Worm (Caenorhabditis elegans): ENCODE data around the gene Y110A2AL.6.
A peak's percentile ranks its signal among the peaks of the same experiment; 100 is the strongest.

Y110A2AL.6 gene

ce11 chrII:2830144-2830543, 11.3 kb downstream of the Y110A2AL.6 start:
- TF ChIP-seq efl-1 (optimal IDR thresholded peaks at IDR 0.05), result no peak
- TF ChIP-seq efl-1 (GFP tag; optimal IDR thresholded peaks at IDR 0.05 in 1 of 2), result peak in 1 of 2 experiments; percentile 75
- peak; percentile 42 for TF ChIP-seq nhr-85 (tag)
- no peak for TF ChIP-seq mab-9 (GFP tag; IDR thresholded peaks at IDR 0.05)

DNA sequence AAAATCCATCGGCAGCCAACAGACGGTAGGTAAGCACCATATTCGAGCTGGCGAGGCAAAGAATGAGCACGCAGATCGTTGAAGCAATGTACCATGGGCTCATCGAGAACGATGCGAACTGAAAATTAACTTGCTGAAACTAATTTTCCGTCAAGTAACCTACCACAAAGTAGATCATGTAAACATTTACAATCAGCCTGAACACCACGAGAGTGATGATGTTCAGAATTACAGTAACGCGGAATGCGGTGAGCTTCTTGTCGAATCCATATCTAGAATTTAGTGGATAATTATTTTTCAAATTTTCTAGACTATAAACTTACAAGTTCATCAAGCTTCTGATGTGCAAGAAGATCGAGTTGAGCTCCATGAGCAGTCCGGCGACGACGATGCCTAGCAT, 11.9 kb downstream of the Y110A2AL.6 start:
- no peak for TF ChIP-seq hlh-17 (GFP tag; optimal IDR thresholded peaks at IDR 0.05; ENCODE audit: borderline replicate concordance)
- TF ChIP-seq fos-1 (tag; optimal IDR thresholded peaks at IDR 0.05), result no peak
- no peak for TF ChIP-seq pag-3 (tag; optimal IDR thresholded peaks at IDR 0.05; ENCODE audit: borderline replicate concordance, insufficient read depth)
- TF ChIP-seq nhr-76 (tag; optimal IDR thresholded peaks at IDR 0.05), result no peak
- no peak for TF ChIP-seq tlp-1 (tag; optimal IDR thresholded peaks at IDR 0.05)
- TF ChIP-seq ama-1 (optimal IDR thresholded peaks at IDR 0.05), result no peak
- TF ChIP-seq mep-1 (tag; optimal IDR thresholded peaks at IDR 0.05), result no peak
- no peak for TF ChIP-seq xbp-1 (tag; optimal IDR thresholded peaks at IDR 0.05)
- TF ChIP-seq unc-98 (GFP tag; IDR thresholded peaks at IDR 0.05), result no peak
- TF ChIP-seq nhr-237 (tag; optimal IDR thresholded peaks at IDR 0.05), result no peak
- no peak for TF ChIP-seq snpc-4 (tag; optimal IDR thresholded peaks at IDR 0.05)
- TF ChIP-seq irx-1 (tag; optimal IDR thresholded peaks at IDR 0.05), result no peak
- TF ChIP-seq unc-30 (tag; optimal IDR thresholded peaks at IDR 0.05), result no peak

DNA sequence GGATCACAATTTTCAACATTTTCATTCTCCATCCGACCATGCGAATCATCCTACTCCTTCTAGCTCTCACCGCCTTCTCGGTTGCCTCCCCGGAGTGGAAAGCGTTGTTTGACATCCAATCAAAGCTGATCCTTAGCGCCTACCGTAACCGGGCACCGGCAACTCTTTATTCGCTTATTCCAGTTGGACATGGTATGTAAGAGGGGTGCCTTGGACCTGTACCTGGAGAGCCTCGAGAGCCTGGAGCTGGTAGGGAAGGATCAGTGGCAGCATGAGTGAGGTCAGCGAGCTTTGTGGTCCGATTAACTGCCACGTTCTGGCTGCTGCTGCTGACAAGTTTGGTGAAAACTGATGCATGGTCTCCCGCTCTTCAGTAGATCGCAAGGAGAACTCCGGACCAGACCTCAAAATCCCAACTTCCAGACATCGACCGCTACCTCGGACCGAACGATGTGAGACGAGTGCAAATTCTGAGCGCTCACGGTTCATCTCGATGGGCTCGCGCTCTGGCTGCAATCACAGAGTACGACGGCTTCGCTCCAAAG, 13.5 kb downstream of the Y110A2AL.6 start, which contains the start of gene K12H6.8:
Gene K12H6.8, plus strand, starts transcription at position 38 of the 545 bp plus-strand sequence.
- TF ChIP-seq egl-27 (tag; optimal IDR thresholded peaks at IDR 0.05), result no peak
- TF ChIP-seq nhr-90 (tag; optimal IDR thresholded peaks at IDR 0.05; ENCODE audit: poor library complexity), result no peak
- TF ChIP-seq ztf-11 (tag; optimal IDR thresholded peaks at IDR 0.05), result no peak
- TF ChIP-seq hpl-2 (GFP tag; optimal IDR thresholded peaks at IDR 0.05), result no peak
- no peak for TF ChIP-seq ceh-63 (GFP tag; optimal IDR thresholded peaks at IDR 0.05)
- TF ChIP-seq irx-1 (tag; optimal IDR thresholded peaks at IDR 0.05), result no peak
- TF ChIP-seq vab-15 (tag; optimal IDR thresholded peaks at IDR 0.05), result no peak
- no peak for TF ChIP-seq lin-15B (tag; optimal IDR thresholded peaks at IDR 0.05)
- no peak for TF ChIP-seq snu-23 (GFP tag; optimal IDR thresholded peaks at IDR 0.05)
- TF ChIP-seq mep-1 (tag; optimal IDR thresholded peaks at IDR 0.05), result no peak
- TF ChIP-seq rnt-1 (tag; optimal IDR thresholded peaks at IDR 0.05), result no peak
- TF ChIP-seq snpc-4 (tag; optimal IDR thresholded peaks at IDR 0.05), result no peak
- TF ChIP-seq nhr-84 (tag; optimal IDR thresholded peaks at IDR 0.05), result no peak
- TF ChIP-seq nhr-11 (tag; optimal IDR thresholded peaks at IDR 0.05), result no peak
- TF ChIP-seq ces-1 (GFP tag; optimal IDR thresholded peaks at IDR 0.05), result no peak
- TF ChIP-seq ztf-4 (tag; optimal IDR thresholded peaks at IDR 0.05), result no peak
- no peak for TF ChIP-seq nhr-12 (tag; optimal IDR thresholded peaks at IDR 0.05)
- TF ChIP-seq xbp-1 (tag; optimal IDR thresholded peaks at IDR 0.05), result no peak
- no peak for TF ChIP-seq dpl-1 (GFP tag; optimal IDR thresholded peaks at IDR 0.05)

- TF ChIP-seq lin-14 (GFP tag; optimal IDR thresholded peaks at IDR 0.05) (no peak), nhr-71 (tag; optimal IDR thresholded peaks at IDR 0.05) (no peak), nhr-237 (tag; optimal IDR thresholded peaks at IDR 0.05) (no peak), aly-2 (tag; optimal IDR thresholded peaks at IDR 0.05) (no peak), C16A3.4 (tag; optimal IDR thresholded peaks at IDR 0.05) (no peak), ama-1 (optimal IDR thresholded peaks at IDR 0.05) (no peak), pax-3 (tag; optimal IDR thresholded peaks at IDR 0.05) (no peak), skn-1 (tag; optimal IDR thresholded peaks at IDR 0.05) (no peak)
Observed at ce11 chrII:2826073-2826472, 15.4 kb downstream of the Y110A2AL.6 start, which contains the start of gene K12H6.5. Gene K12H6.5 (minus strand): TSS chrII:2826173.
